Worm (Caenorhabditis elegans) whole organism, L3 larva: Measurements from ENCODE around the gene Y13C8A.1.

Source experiments
- R02D3.7 ChIP-seq: fragments of 150-350 bp; optimal IDR thresholded peaks from 2 replicates; lab custom pipeline; 2014; ENCODE audit warnings: missing biosample characterization, missing genetic modification characterization
- ama-1 ChIP-seq: fragments of 150-350 bp; optimal IDR thresholded peaks from 2 replicates; lab custom pipeline; 2018
- egl-27 ChIP-seq: sonication (generic microtip); optimal IDR thresholded peaks from 4 replicates; lab custom pipeline; 2017; ENCODE audit warnings: missing biosample characterization, missing genetic modification reagents, missing genetic modification characterization
- elt-1 ChIP-seq: fragments of 150-350 bp; optimal IDR thresholded peaks from 2 replicates; lab custom pipeline; 2014; ENCODE audit warnings: missing biosample characterization, missing genetic modification characterization
- elt-2 ChIP-seq: sonication (generic microtip); optimal IDR thresholded peaks from 2 replicates; lab custom pipeline; 2016; ENCODE audit warnings: missing genetic modification reagents, mild to moderate bottlenecking, missing genetic modification characterization, missing compliant biosample characterization
- fos-1 ChIP-seq: fragments of 150-350 bp; optimal IDR thresholded peaks from 2 replicates; lab custom pipeline; 2014; ENCODE audit warnings: missing biosample characterization, missing genetic modification characterization
- jun-1 ChIP-seq: fragments of 150-350 bp; optimal IDR thresholded peaks from 2 replicates; lab custom pipeline; 2014; ENCODE audit warnings: missing biosample characterization, missing genetic modification reagents, missing genetic modification characterization
- lsy-12 ChIP-seq: sonication (generic microtip); optimal IDR thresholded peaks from 2 replicates; lab custom pipeline; 2016; ENCODE audit warnings: mild to moderate bottlenecking, missing genetic modification characterization, missing compliant biosample characterization
- mdl-1 ChIP-seq: fragments of 150-350 bp; optimal IDR thresholded peaks from 2 replicates; lab custom pipeline; 2014; ENCODE audit warnings: missing biosample characterization, missing genetic modification characterization
- nhr-237 ChIP-seq: fragments of 150-350 bp; optimal IDR thresholded peaks from 2 replicates; lab custom pipeline; 2014; ENCODE audit warnings: missing biosample characterization, missing genetic modification characterization
- pha-4 ChIP-seq: fragments of 150-350 bp; optimal IDR thresholded peaks from 2 replicates; lab custom pipeline; 2014; ENCODE audit warnings: missing biosample characterization, missing genetic modification reagents, missing genetic modification characterization
- skn-1 ChIP-seq: fragments of 150-350 bp; optimal IDR thresholded peaks from 2 replicates; lab custom pipeline; 2014; ENCODE audit warnings: missing biosample characterization, missing genetic modification characterization

DNA sequence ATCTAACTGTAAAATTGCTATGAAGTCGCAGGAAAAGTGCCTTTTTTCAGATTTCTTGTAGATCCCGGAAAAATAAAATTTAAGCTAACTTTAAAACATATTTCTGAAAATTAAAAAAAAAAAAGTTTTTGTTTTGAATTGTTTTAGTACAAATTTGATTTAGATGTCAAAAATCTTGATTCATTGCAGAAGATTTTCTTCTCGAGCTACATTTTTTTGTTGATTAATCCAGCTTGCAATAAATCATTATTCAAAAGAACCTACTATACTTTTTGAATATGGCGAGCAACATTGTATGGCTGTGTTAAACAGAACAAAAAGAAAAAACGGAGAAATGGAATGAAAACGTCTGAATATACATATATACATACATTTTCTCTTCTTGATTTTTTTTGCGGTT is 17.9 kb upstream of the Y13C8A.1 start:
- TF ChIP-seq egl-27 (tag; lab: Kevin White, UChicago): no peak
- no peak for TF ChIP-seq jun-1
- TF ChIP-seq fos-1 (tag; lab: Kevin White, UChicago): no peak
- no peak for TF ChIP-seq lsy-12 (tag; lab: Kevin White, UChicago)
- TF ChIP-seq nhr-237 (tag; lab: Kevin White, UChicago): no peak
- TF ChIP-seq elt-1 (tag; lab: Kevin White, UChicago): no peak
- TF ChIP-seq elt-2 (tag; lab: Kevin White, UChicago): no peak
- TF ChIP-seq pha-4 (tag; lab: Kevin White, UChicago): no peak
- TF ChIP-seq ama-1 (lab: Kevin White, UChicago): no peak
- no peak for TF ChIP-seq skn-1 (tag; lab: Kevin White, UChicago)
- TF ChIP-seq mdl-1: no peak
- no peak for TF ChIP-seq R02D3.7
